Fruit fly (Drosophila melanogaster) S2 (cell line): Measurements from ENCODE around the gene CG17202.

ENCODE experiments used
- CG8478 ChIP-seq: fragments of >200 bp; optimal IDR thresholded peaks from 2 replicates; lab custom pipeline; 2018
- CTCF ChIP-seq, 2 experiments: fragments of >200 bp; optimal IDR thresholded peaks; 2 replicates each; lab custom pipeline; 2018

- TF ChIP-seq CG8478 (lab: Kevin White, UChicago) (no peak), CTCF (optimal IDR thresholded peaks at IDR 0.05; lab: Kevin White, UChicago) (no peak)
Measured at dm6 chr3R:12426310-12426653, 3.7 kb downstream of the CG17202 start, which contains the start of gene NANS.
